Worm (Caenorhabditis elegans) whole organism, late embryonic: ENCODE results near the gene C16C8.10.

Experiments used
- C08G9.2 ChIP-seq: sonication (generic microtip); optimal IDR thresholded peaks from 2 replicates; lab custom pipeline; 2016; ENCODE audit warnings: mild to moderate bottlenecking, missing genetic modification characterization, moderate library complexity, missing compliant biosample characterization
- C38D4.7 ChIP-seq: fragments of 200-800 bp; sonication (Bioruptor generic); optimal IDR thresholded peaks from 2 replicates; lab custom pipeline; 2018; ENCODE audit warnings: mild to moderate bottlenecking, missing genetic modification characterization, moderate library complexity, missing compliant biosample characterization
- T23F11.4 ChIP-seq: fragments of 200-800 bp; sonication (Bioruptor generic); optimal IDR thresholded peaks from 2 replicates; lab custom pipeline; 2018; ENCODE audit warnings: mild to moderate bottlenecking, missing genetic modification characterization, missing compliant biosample characterization
- Y22D7AL.16 ChIP-seq: sonication (generic microtip); optimal IDR thresholded peaks from 2 replicates; lab custom pipeline; 2016; ENCODE audit warnings: missing genetic modification characterization, missing compliant biosample characterization
- ama-1 ChIP-seq: fragments of 150-350 bp; optimal IDR thresholded peaks from 2 replicates; lab custom pipeline; 2014
- ceh-14 ChIP-seq: sonication (generic microtip); optimal IDR thresholded peaks from 2 replicates; lab custom pipeline; 2016; ENCODE audit warnings: missing genotype, missing genetic modification characterization, missing compliant biosample characterization
- ceh-19 ChIP-seq: fragments of 200-800 bp; sonication (Bioruptor generic); optimal IDR thresholded peaks from 2 replicates; lab custom pipeline; 2018; ENCODE audit warnings: mild to moderate bottlenecking, missing genetic modification characterization, missing compliant biosample characterization
- ceh-2 ChIP-seq: sonication (generic microtip); optimal IDR thresholded peaks from 2 replicates; lab custom pipeline; 2016; ENCODE audit warnings: missing genotype, missing genetic modification characterization, missing compliant biosample characterization
- ceh-22 ChIP-seq: sonication (generic microtip); optimal IDR thresholded peaks from 2 replicates; lab custom pipeline; 2017; ENCODE audit warnings: missing biosample characterization, missing genetic modification characterization
- ceh-24 ChIP-seq: sonication (generic microtip); optimal IDR thresholded peaks from 2 replicates; lab custom pipeline; 2016; ENCODE audit warnings: mild to moderate bottlenecking, missing genetic modification characterization, missing compliant biosample characterization
- ceh-45 ChIP-seq: fragments of 200-800 bp; sonication (Bioruptor generic); IDR thresholded peaks from 2 replicates; pipeline ENCODE4 v1.3.6; 2022; ENCODE audit warnings: missing genetic modification reagents, missing genetic modification characterization, missing compliant biosample characterization
- ceh-6 ChIP-seq: fragments of 200-800 bp; sonication (Bioruptor generic); optimal IDR thresholded peaks from 2 replicates; lab custom pipeline; 2018; ENCODE audit warnings: mild to moderate bottlenecking, missing genetic modification characterization, missing compliant biosample characterization
- ceh-9 ChIP-seq: sonication (generic microtip); optimal IDR thresholded peaks from 2 replicates; lab custom pipeline; 2016; ENCODE audit warnings: mild to moderate bottlenecking, missing genetic modification characterization, inconsistent platforms, missing compliant biosample characterization
- che-1 ChIP-seq: sonication (generic microtip); optimal IDR thresholded peaks from 2 replicates; lab custom pipeline; 2016; ENCODE audit warnings: mild to moderate bottlenecking, missing genetic modification characterization, missing compliant biosample characterization
- dmd-4 ChIP-seq: sonication (generic microtip); optimal IDR thresholded peaks from 2 replicates; lab custom pipeline; 2016; ENCODE audit warnings: borderline replicate concordance, missing genetic modification characterization, missing compliant biosample characterization
- dve-1 ChIP-seq: sonication (generic microtip); optimal IDR thresholded peaks from 2 replicates; lab custom pipeline; 2017; ENCODE audit warnings: antibody characterized with exemption, mild to moderate bottlenecking, missing genetic modification characterization, missing compliant biosample characterization
- elt-2 ChIP-seq: sonication (generic microtip); optimal IDR thresholded peaks from 2 replicates; lab custom pipeline; 2016; ENCODE audit warnings: missing genetic modification reagents, missing genetic modification characterization, missing compliant biosample characterization
- elt-4 ChIP-seq: sonication (generic microtip); optimal IDR thresholded peaks from 2 replicates; lab custom pipeline; 2016; ENCODE audit warnings: missing genetic modification characterization, missing compliant biosample characterization
- fax-1 ChIP-seq: sonication (generic microtip); optimal IDR thresholded peaks from 2 replicates; lab custom pipeline; 2016; ENCODE audit warnings: missing genotype, missing genetic modification characterization, missing compliant biosample characterization
- fkh-10 ChIP-seq: fragments of 150-350 bp; optimal IDR thresholded peaks from 2 replicates; lab custom pipeline; 2014; ENCODE audit warnings: missing biosample characterization, missing genetic modification reagents, missing genetic modification characterization
- gmeb-2 ChIP-seq: sonication (generic microtip); optimal IDR thresholded peaks from 2 replicates; lab custom pipeline; 2016; ENCODE audit warnings: missing genetic modification characterization, inconsistent platforms, missing compliant biosample characterization
- hlh-13 ChIP-seq: fragments of 200-800 bp; sonication (Bioruptor generic); optimal IDR thresholded peaks from 2 replicates; lab custom pipeline; 2018; ENCODE audit warnings: mild to moderate bottlenecking, missing genetic modification characterization, missing compliant biosample characterization
- hlh-15 ChIP-seq: sonication (generic microtip); optimal IDR thresholded peaks from 2 replicates; lab custom pipeline; 2016; ENCODE audit warnings: missing genetic modification characterization, missing compliant biosample characterization
- hlh-6 ChIP-seq: sonication (generic microtip); optimal IDR thresholded peaks from 2 replicates; lab custom pipeline; 2016; ENCODE audit warnings: missing genotype, missing genetic modification characterization, missing compliant biosample characterization
- hlh-8 ChIP-seq: sonication (generic microtip); optimal IDR thresholded peaks from 2 replicates; lab custom pipeline; 2016; ENCODE audit warnings: missing genotype, missing genetic modification characterization, missing compliant biosample characterization
- lim-6 ChIP-seq: sonication (generic microtip); optimal IDR thresholded peaks from 2 replicates; lab custom pipeline; 2016; ENCODE audit warnings: missing genetic modification characterization, missing compliant biosample characterization
- lin-11 ChIP-seq: fragments of 200-800 bp; sonication (Bioruptor generic); optimal IDR thresholded peaks from 2 replicates; lab custom pipeline; 2018; ENCODE audit warnings: mild to moderate bottlenecking, missing genetic modification characterization, missing compliant biosample characterization
- madf-2 ChIP-seq: sonication (generic microtip); optimal IDR thresholded peaks from 2 replicates; lab custom pipeline; 2017; ENCODE audit warnings: missing genetic modification characterization, missing compliant biosample characterization
- mec-3 ChIP-seq: sonication (generic microtip); optimal IDR thresholded peaks from 2 replicates; lab custom pipeline; 2016; ENCODE audit warnings: borderline replicate concordance, missing genetic modification characterization, missing compliant biosample characterization
- nhr-232 ChIP-seq: sonication (generic microtip); optimal IDR thresholded peaks from 2 replicates; lab custom pipeline; 2016; ENCODE audit warnings: missing genetic modification characterization, missing compliant biosample characterization
- pag-3 ChIP-seq: sonication (generic microtip); optimal IDR thresholded peaks from 2 replicates; lab custom pipeline; 2016; ENCODE audit warnings: missing compliant biosample characterization, missing genetic modification characterization, borderline replicate concordance
- pat-9 ChIP-seq: fragments of 200-800 bp; sonication (Bioruptor generic); optimal IDR thresholded peaks from 2 replicates; lab custom pipeline; 2018; ENCODE audit warnings: mild to moderate bottlenecking, missing genetic modification characterization, moderate library complexity, missing compliant biosample characterization
- pha-2 ChIP-seq: sonication (generic microtip); optimal IDR thresholded peaks from 2 replicates; lab custom pipeline; 2017; ENCODE audit warnings: mild to moderate bottlenecking, missing genetic modification characterization, missing compliant biosample characterization
- pha-4 ChIP-seq: fragments of 150-350 bp; optimal IDR thresholded peaks from 2 replicates; lab custom pipeline; 2018; ENCODE audit warnings: missing biosample characterization, missing genetic modification reagents, missing genetic modification characterization
- pqm-1 ChIP-seq: sonication (generic microtip); optimal IDR thresholded peaks from 2 replicates; lab custom pipeline; 2016; ENCODE audit warnings: missing genetic modification characterization, missing compliant biosample characterization
- pros-1 ChIP-seq: fragments of 150-350 bp; optimal IDR thresholded peaks from 2 replicates; lab custom pipeline; 2014; ENCODE audit warnings: missing biosample characterization, missing genetic modification reagents, missing genetic modification characterization
- ref-2 ChIP-seq: sonication (generic microtip); optimal IDR thresholded peaks from 2 replicates; lab custom pipeline; 2016; ENCODE audit warnings: missing genetic modification characterization, missing compliant biosample characterization
- rnt-1 ChIP-seq: sonication (generic microtip); optimal IDR thresholded peaks from 2 replicates; lab custom pipeline; 2016; ENCODE audit warnings: missing genetic modification characterization, missing compliant biosample characterization
- sdc-2 ChIP-seq: sonication (generic microtip); optimal IDR thresholded peaks from 2 replicates; lab custom pipeline; 2016; ENCODE audit warnings: missing genotype, missing genetic modification characterization, missing compliant biosample characterization
- sox-4 ChIP-seq: sonication (generic microtip); optimal IDR thresholded peaks from 2 replicates; lab custom pipeline; 2017; ENCODE audit warnings: mild to moderate bottlenecking, missing genetic modification characterization, inconsistent platforms, missing compliant biosample characterization
- tbx-2 ChIP-seq: sonication (generic microtip); optimal IDR thresholded peaks from 2 replicates; lab custom pipeline; 2016; ENCODE audit warnings: missing genetic modification characterization, missing compliant biosample characterization
- tbx-7 ChIP-seq: sonication (generic microtip); optimal IDR thresholded peaks from 2 replicates; lab custom pipeline; 2016; ENCODE audit warnings: missing genotype, missing genetic modification characterization, missing compliant biosample characterization
- unc-3 ChIP-seq, 2 experiments: fragments of 200-800 bp in 1 of 2; sonication (Bioruptor generic) in 1 of 2; sonication (generic microtip) in 1 of 2; conservative IDR thresholded peaks in 1 of 2; optimal IDR thresholded peaks in 1 of 2; 2 replicates each; pipeline versions ENCODE4 v1.3.6 to Lab custom; 2016 to 2022; ENCODE audit warnings: missing compliant biosample characterization in 2 of 2, missing genetic modification characterization in 2 of 2, missing genetic modification reagents in 1 of 2
- unc-86 ChIP-seq: sonication (generic microtip); optimal IDR thresholded peaks from 2 replicates; lab custom pipeline; 2016; ENCODE audit warnings: missing genetic modification characterization, missing compliant biosample characterization

Gene C16C8.10

ce11 chrII:3439842-3440640 lies 24.4 kb downstream of the C16C8.10 start:
- TF ChIP-seq rnt-1 (no peak), elt-2 (tag; lab: Kevin White, UChicago) (peak; percentile 39)

ce11 chrII:3439244-3439698 lies 25.2 kb downstream of the C16C8.10 start:
- TF ChIP-seq elt-4 (no peak), che-1 (peak; percentile 63), C38D4.7 (GFP tag; lab: Kevin White, UChicago) (peak; percentile 57), elt-2 (tag; lab: Kevin White, UChicago) (peak; percentile 97), T23F11.4 (GFP tag; lab: Kevin White, UChicago) (peak; percentile 26), fax-1 (peak; percentile 24), pqm-1 (tag; lab: Kevin White, UChicago) (no peak), ceh-24 (tag; lab: Kevin White, UChicago) (no peak), ama-1 (lab: Kevin White, UChicago) (no peak), ceh-22 (tag; lab: Kevin White, UChicago) (no peak), sox-4 (tag; lab: Kevin White, UChicago) (peak; percentile 62), hlh-8 (tag; lab: Kevin White, UChicago) (no peak), rnt-1 (no peak), madf-2 (peak; percentile 19), tbx-2 (tag; lab: Kevin White, UChicago) (peak; percentile 8), tbx-7 (no peak), unc-3 (GFP tag; conservative IDR thresholded peaks at IDR 0.05; lab: Robert Waterston, UW) (peak; percentile 56; the same call in 1 of the 2 replicates), unc-3 (tag; optimal IDR thresholded peaks at IDR 0.05; lab: Kevin White, UChicago) (no peak), ceh-19 (peak; percentile 16), ceh-6 (GFP tag; lab: Kevin White, UChicago) (peak; percentile 64), hlh-15 (tag; lab: Kevin White, UChicago) (peak; percentile 20), ceh-45 (0 out of 2 replicates have a peak, but pooled peaks have one; percentile 51), pha-2 (tag; lab: Kevin White, UChicago) (peak; percentile 56), Y22D7AL.16 (tag; lab: Kevin White, UChicago) (peak; percentile 42), ref-2 (tag; lab: Kevin White, UChicago) (no peak), unc-86 (no peak), fkh-10 (GFP tag; lab: Kevin White, UChicago) (no peak), C08G9.2 (tag; lab: Kevin White, UChicago) (peak; percentile 12), lin-11 (tag; lab: Kevin White, UChicago) (peak; percentile 15), hlh-6 (tag; lab: Kevin White, UChicago) (peak; percentile 63), sdc-2 (peak; percentile 44), dmd-4 (peak; percentile 31), pros-1 (tag; lab: Kevin White, UChicago) (no peak), ceh-2 (peak; percentile 40), ceh-9 (tag; lab: Kevin White, UChicago) (peak; percentile 7), pag-3 (tag; lab: Kevin White, UChicago) (no peak), pat-9 (tag; lab: Kevin White, UChicago) (peak; percentile 29), hlh-13 (GFP tag; lab: Kevin White, UChicago) (peak; percentile 48), lim-6 (tag; lab: Kevin White, UChicago) (no peak), pha-4 (tag; lab: Kevin White, UChicago) (no peak), ceh-14 (peak; percentile 47), gmeb-2 (peak; percentile 59), dve-1 (peak; percentile 30), nhr-232 (tag; lab: Kevin White, UChicago) (no peak), mec-3 (tag; lab: Kevin White, UChicago) (no peak)
